Worm (Caenorhabditis elegans): ENCODE data around the gene T11F9.14.

T11F9.14 gene

ce11 chrV:11520215-11520614 is 39.6 kb upstream of the T11F9.14 start, which contains the start of the genes C55A6.11 and C55A6.7:
Gene C55A6.11 (plus strand): TSS chrV:11520515.
Gene C55A6.7 (minus strand): TSS chrV:11520530.
- no peak for TF ChIP-seq ztf-4 (tag; optimal IDR thresholded peaks at IDR 0.05)
- TF ChIP-seq nhr-129 (tag; optimal IDR thresholded peaks at IDR 0.05): no peak
- no peak for TF ChIP-seq blmp-1 (tag; optimal IDR thresholded peaks at IDR 0.05; ENCODE audit: insufficient read depth)
- TF ChIP-seq R02D3.7 (tag; optimal IDR thresholded peaks at IDR 0.05): no peak
- TF ChIP-seq peb-1 (tag; optimal IDR thresholded peaks at IDR 0.05): no peak
- no peak for TF ChIP-seq fos-1 (tag; optimal IDR thresholded peaks at IDR 0.05)
- no peak for TF ChIP-seq F13H6.1 (tag; optimal IDR thresholded peaks at IDR 0.05)
- no peak for TF ChIP-seq nhr-23 (tag; optimal IDR thresholded peaks at IDR 0.05)
- no peak for TF ChIP-seq sem-4 (tag; optimal IDR thresholded peaks at IDR 0.05)
- no peak for TF ChIP-seq nhr-11 (tag; optimal IDR thresholded peaks at IDR 0.05)
- no peak for TF ChIP-seq ztf-1 (GFP tag; conservative IDR thresholded peaks at IDR 0.05)
- TF ChIP-seq lin-39 (tag; optimal IDR thresholded peaks at IDR 0.05): no peak
- no peak for TF ChIP-seq lin-11 (tag; optimal IDR thresholded peaks at IDR 0.05)
- TF ChIP-seq sma-9 (GFP tag; optimal IDR thresholded peaks at IDR 0.05): no peak
- TF ChIP-seq sma-9 (tag; optimal IDR thresholded peaks at IDR 0.05): no peak
- no peak for TF ChIP-seq nhr-21 (tag; optimal IDR thresholded peaks at IDR 0.05)
- no peak for TF ChIP-seq nhr-10 (tag; optimal IDR thresholded peaks at IDR 0.05)
- no peak for TF ChIP-seq elt-3 (tag; optimal IDR thresholded peaks at IDR 0.05)
- no peak for TF ChIP-seq lin-13 (GFP tag; optimal IDR thresholded peaks at IDR 0.05)
- no peak for TF ChIP-seq nhr-12 (tag; optimal IDR thresholded peaks at IDR 0.05)
- TF ChIP-seq mab-5 (tag; optimal IDR thresholded peaks at IDR 0.05): no peak

- TF ChIP-seq unc-39 (tag; optimal IDR thresholded peaks at IDR 0.05) (no peak), dmd-4 (tag; optimal IDR thresholded peaks at IDR 0.05) (no peak), mdl-1 (tag; optimal IDR thresholded peaks at IDR 0.05) (no peak)
Observed at ce11 chrV:11517789-11518188, 37.2 kb upstream of the T11F9.14 start, which contains the start of gene C55A6.4. Gene C55A6.4 (minus strand): TSS chrV:11517889.

ce11 chrV:11516141-11516591 is 35.5 kb upstream of the T11F9.14 start, which contains the start of gene sdz-8:
Gene sdz-8 (minus strand): TSS chrV:11516191.
- TF ChIP-seq mdl-1 (tag; optimal IDR thresholded peaks at IDR 0.05) (no peak), ceh-82 (tag; optimal IDR thresholded peaks at IDR 0.05) (no peak), ztf-1 (GFP tag; conservative IDR thresholded peaks at IDR 0.05) (no peak), nhr-129 (tag; optimal IDR thresholded peaks at IDR 0.05) (no peak), lsy-2 (tag; optimal IDR thresholded peaks at IDR 0.05) (no peak), C34F6.9 (tag; optimal IDR thresholded peaks at IDR 0.05) (no peak), ztf-4 (tag; optimal IDR thresholded peaks at IDR 0.05) (no peak), alr-1 (tag; optimal IDR thresholded peaks at IDR 0.05) (no peak), skn-1 (tag; optimal IDR thresholded peaks at IDR 0.05) (no peak), lin-39 (tag; optimal IDR thresholded peaks at IDR 0.05) (no peak), unc-39 (tag; optimal IDR thresholded peaks at IDR 0.05) (no peak), ztf-11 (tag; optimal IDR thresholded peaks at IDR 0.05) (no peak), elt-3 (tag; optimal IDR thresholded peaks at IDR 0.05) (no peak), lin-13 (GFP tag; optimal IDR thresholded peaks at IDR 0.05) (no peak), aly-2 (tag; optimal IDR thresholded peaks at IDR 0.05) (no peak), unc-62 (GFP tag; optimal IDR thresholded peaks at IDR 0.05) (no peak), peb-1 (tag; optimal IDR thresholded peaks at IDR 0.05) (no peak), nhr-23 (tag; optimal IDR thresholded peaks at IDR 0.05) (no peak), crh-2 (tag; optimal IDR thresholded peaks at IDR 0.05) (no peak)

- TF ChIP-seq fos-1 (tag; optimal IDR thresholded peaks at IDR 0.05) (no peak), unc-39 (tag; optimal IDR thresholded peaks at IDR 0.05) (no peak), aly-2 (tag; optimal IDR thresholded peaks at IDR 0.05) (no peak), nhr-6 (tag; optimal IDR thresholded peaks at IDR 0.05) (no peak), elt-1 (tag; optimal IDR thresholded peaks at IDR 0.05) (no peak), mbf-1 (tag; optimal IDR thresholded peaks at IDR 0.05) (no peak), nhr-10 (tag; optimal IDR thresholded peaks at IDR 0.05) (no peak), peb-1 (tag; optimal IDR thresholded peaks at IDR 0.05) (no peak), Y55F3AM.14 (GFP tag; optimal IDR thresholded peaks at IDR 0.05) (no peak), R02D3.7 (tag; optimal IDR thresholded peaks at IDR 0.05) (no peak), unc-62 (GFP tag; optimal IDR thresholded peaks at IDR 0.05) (no peak), nhr-12 (tag; optimal IDR thresholded peaks at IDR 0.05) (no peak), ztf-4 (tag; optimal IDR thresholded peaks at IDR 0.05) (no peak), ama-1 (optimal IDR thresholded peaks at IDR 0.05) (no peak), nhr-25 (tag; optimal IDR thresholded peaks at IDR 0.05) (no peak), elt-3 (tag; optimal IDR thresholded peaks at IDR 0.05) (no peak), snpc-4 (tag; optimal IDR thresholded peaks at IDR 0.05) (no peak)
Observed at ce11 chrV:11515145-11515544, 34.5 kb upstream of the T11F9.14 start.
